Fruit fly (Drosophila melanogaster) whole organism, embryonic: Measurements from ENCODE around the gene HemK2.

Experiments used
- Awh ChIP-seq: fragments of 200-800 bp; sonication (Bioruptor generic); IDR thresholded peaks from 2 replicates; pipeline ENCODE4, ENCODE4 v1.3.6; 2022; ENCODE audit warnings: missing biosample characterization, missing genetic modification characterization
- B-H1 ChIP-seq: fragments of 200-800 bp; sonication (Bioruptor generic); IDR thresholded peaks from 3 replicates; pipeline ENCODE4 v1.3.6; 2022; ENCODE audit warnings: missing biosample characterization, missing genetic modification characterization
- CG10979 ChIP-seq: fragments of 200-800 bp; sonication (Bioruptor generic); optimal IDR thresholded peaks from 2 replicates; lab custom pipeline; 2018; ENCODE audit warnings: missing biosample characterization, mild to moderate bottlenecking, missing genetic modification characterization, moderate library complexity
- CG11247 ChIP-seq: fragments of 200-800 bp; sonication (Bioruptor generic); IDR thresholded peaks from 2 replicates; pipeline ENCODE4 v1.3.6; 2022; ENCODE audit warnings: missing biosample characterization, missing genetic modification characterization
- CG11398 ChIP-seq: fragments of 200-800 bp; sonication (Bioruptor generic); optimal IDR thresholded peaks from 2 replicates; lab custom pipeline; 2016; ENCODE audit warnings: missing biosample characterization, missing genetic modification characterization
- CG12104 ChIP-seq: fragments of 200-800 bp; sonication (Bioruptor generic); optimal IDR thresholded peaks from 3 replicates; lab custom pipeline; 2016; ENCODE audit warnings: missing biosample characterization, missing genetic modification characterization
- CG15073 ChIP-seq: fragments of 200-800 bp; sonication (Bioruptor generic); optimal IDR thresholded peaks from 2 replicates; lab custom pipeline; 2016; ENCODE audit warnings: missing biosample characterization, missing genetic modification characterization
- CG1602 ChIP-seq: fragments of 200-800 bp; sonication (Bioruptor generic); optimal IDR thresholded peaks from 3 replicates; lab custom pipeline; 2016; ENCODE audit warnings: missing biosample characterization, missing genetic modification characterization
- CG16779 ChIP-seq: fragments of 200-800 bp; sonication (Bioruptor generic); IDR thresholded peaks from 2 replicates; pipeline ENCODE4 v1.3.6; 2022; ENCODE audit warnings: missing biosample characterization, missing genetic modification characterization
- CG17328 ChIP-seq: fragments of 200-800 bp; sonication (Bioruptor generic); IDR thresholded peaks from 2 replicates; pipeline ENCODE4 v1.3.6; 2022; ENCODE audit warnings: missing biosample characterization, missing genetic modification characterization
- CG2202 ChIP-seq: fragments of 200-800 bp; sonication (Bioruptor generic); optimal IDR thresholded peaks from 2 replicates; lab custom pipeline; 2018; ENCODE audit warnings: missing biosample characterization, mild to moderate bottlenecking, missing genetic modification characterization
- CG30020 ChIP-seq: fragments of 200-800 bp; optimal IDR thresholded peaks from 2 replicates; lab custom pipeline; 2019; ENCODE audit warnings: missing biosample characterization, mild to moderate bottlenecking, missing genetic modification characterization, moderate library complexity
- CG31365 ChIP-seq: fragments of 200-800 bp; sonication (Bioruptor generic); optimal IDR thresholded peaks from 2 replicates; lab custom pipeline; 2018; ENCODE audit warnings: missing biosample characterization, mild to moderate bottlenecking, missing genetic modification characterization
- CG3407 ChIP-seq: fragments of 200-800 bp; sonication (Bioruptor generic); optimal IDR thresholded peaks from 2 replicates; lab custom pipeline; 2018; ENCODE audit warnings: missing biosample characterization, mild to moderate bottlenecking, missing genetic modification characterization
- CG4424 ChIP-seq: fragments of 200-800 bp; sonication (Bioruptor generic); optimal IDR thresholded peaks from 3 replicates; lab custom pipeline; 2016; ENCODE audit warnings: missing biosample characterization, missing genetic modification characterization
- CG6175 ChIP-seq: fragments of 200-800 bp; sonication (Bioruptor generic); IDR thresholded peaks from 3 replicates; pipeline ENCODE4 v1.3.6; 2022; ENCODE audit warnings: missing biosample characterization, missing genetic modification characterization
- CG6765 ChIP-seq: fragments of 200-800 bp; sonication (Bioruptor generic); optimal IDR thresholded peaks from 3 replicates; lab custom pipeline; 2017; ENCODE audit warnings: missing biosample characterization, mild to moderate bottlenecking, missing genetic modification characterization
- CG9876 ChIP-seq: fragments of 200-800 bp; sonication (Bioruptor generic); optimal IDR thresholded peaks from 2 replicates; lab custom pipeline; 2016; ENCODE audit warnings: missing biosample characterization, missing genetic modification characterization
- Dip3 ChIP-seq: fragments of 200-800 bp; sonication (Bioruptor generic); optimal IDR thresholded peaks from 3 replicates; lab custom pipeline; 2016; ENCODE audit warnings: missing biosample characterization, missing genetic modification characterization
- ERR ChIP-seq: fragments of 200-800 bp; sonication (Bioruptor generic); optimal IDR thresholded peaks from 2 replicates; lab custom pipeline; 2016; ENCODE audit warnings: missing biosample characterization, missing genetic modification characterization
- Fer1 ChIP-seq: fragments of 200-800 bp; sonication (Bioruptor generic); optimal IDR thresholded peaks from 2 replicates; lab custom pipeline; 2017; ENCODE audit warnings: missing biosample characterization, mild to moderate bottlenecking, missing genetic modification characterization
- GATAe ChIP-seq: fragments of 200-800 bp; sonication (Bioruptor generic); conservative IDR thresholded peaks from 2 replicates; pipeline ENCODE4 v1.3.6; 2022; ENCODE audit warnings: missing biosample characterization, missing genetic modification characterization
- Hand ChIP-seq: fragments of 200-800 bp; sonication (Bioruptor generic); optimal IDR thresholded peaks from 2 replicates; lab custom pipeline; 2017; ENCODE audit warnings: mild to moderate bottlenecking, missing biosample characterization, missing genetic modification reagents, missing genetic modification characterization
- Hr51 ChIP-seq, 2 experiments: fragments of 200-800 bp; sonication (Bioruptor generic); optimal IDR thresholded peaks; 2 replicates in 1 of 2; 3 replicates in 1 of 2; lab custom pipeline; 2016 to 2018; ENCODE audit warnings: missing biosample characterization in 2 of 2, missing genetic modification characterization in 2 of 2, mild to moderate bottlenecking in 1 of 2, moderate library complexity in 1 of 2
- Kr ChIP-seq: fragments of 200-800 bp; sonication (Bioruptor generic); optimal IDR thresholded peaks from 2 replicates; lab custom pipeline; 2017; ENCODE audit warnings: missing biosample characterization, mild to moderate bottlenecking, missing genetic modification characterization
- MBD-R2 ChIP-seq: fragments of 200-800 bp; sonication (Bioruptor generic); IDR thresholded peaks from 2 replicates; pipeline ENCODE4 v1.3.6; 2022; ENCODE audit warnings: missing biosample characterization, missing genetic modification characterization
- MESR4 ChIP-seq: fragments of 200-800 bp; sonication (Bioruptor generic); optimal IDR thresholded peaks from 2 replicates; lab custom pipeline; 2018; ENCODE audit warnings: missing biosample characterization, mild to moderate bottlenecking, missing genetic modification characterization, moderate library complexity
- Max ChIP-seq: fragments of 200-800 bp; sonication (Bioruptor generic); optimal IDR thresholded peaks from 2 replicates; lab custom pipeline; 2016; ENCODE audit warnings: missing biosample characterization, mild to moderate bottlenecking, missing genetic modification characterization
- Mrtf ChIP-seq: fragments of 200-800 bp; sonication (Bioruptor generic); IDR thresholded peaks from 3 replicates; pipeline ENCODE4 v1.3.6; 2022; ENCODE audit warnings: missing biosample characterization, missing genetic modification characterization
- Poxn ChIP-seq: fragments of 200-800 bp; sonication (Bioruptor generic); IDR thresholded peaks from 2 replicates; pipeline ENCODE4 v1.3.6; 2022; ENCODE audit warnings: missing biosample characterization, missing genetic modification characterization
- Side ChIP-seq: fragments of 200-800 bp; sonication (Bioruptor generic); optimal IDR thresholded peaks from 2 replicates; lab custom pipeline; 2016; ENCODE audit warnings: missing biosample characterization, missing genetic modification characterization
- Spps ChIP-seq: fragments of 200-800 bp; sonication (Bioruptor generic); optimal IDR thresholded peaks from 2 replicates; lab custom pipeline; 2018; ENCODE audit warnings: missing biosample characterization, mild to moderate bottlenecking, missing genetic modification characterization
- Trl ChIP-seq, 3 experiments: fragments of >200 bp in 2 of 3; fragments of 200-800 bp in 1 of 3; sonication (Bioruptor generic) in 1 of 3; optimal IDR thresholded peaks; 2 replicates in 1 of 3; 3 replicates in 2 of 3; lab custom pipeline; 2016 to 2017; ENCODE audit warnings: missing biosample characterization in 1 of 3, missing genetic modification characterization in 1 of 3
- Xrp1 ChIP-seq: fragments of 200-800 bp; sonication (Bioruptor generic); IDR thresholded peaks from 2 replicates; pipeline ENCODE4 v1.3.6; 2022; ENCODE audit warnings: missing biosample characterization, missing genetic modification characterization
- bbx ChIP-seq: fragments of 200-800 bp; sonication (Bioruptor generic); IDR thresholded peaks from 2 replicates; pipeline ENCODE4 v1.3.6; 2022; ENCODE audit warnings: missing biosample characterization, missing genetic modification characterization; ENCODE audit not compliant: partially characterized antibody
- cato ChIP-seq: fragments of 200-800 bp; sonication (Bioruptor generic); optimal IDR thresholded peaks from 2 replicates; lab custom pipeline; 2016; ENCODE audit warnings: missing biosample characterization, missing genetic modification characterization, borderline replicate concordance
- chm ChIP-seq: fragments of 200-800 bp; sonication (Bioruptor generic); IDR thresholded peaks from 2 replicates; pipeline ENCODE4 v1.3.6; 2022; ENCODE audit warnings: missing biosample characterization, missing genetic modification characterization
- ftz-f1 ChIP-seq: fragments of 200-800 bp; sonication (Bioruptor generic); optimal IDR thresholded peaks from 2 replicates; lab custom pipeline; 2016; ENCODE audit warnings: missing biosample characterization, missing genetic modification characterization
- gem ChIP-seq: fragments of 200-800 bp; sonication (Bioruptor generic); optimal IDR thresholded peaks from 2 replicates; lab custom pipeline; 2019; ENCODE audit warnings: missing biosample characterization, mild to moderate bottlenecking, missing genetic modification characterization, moderate library complexity
- h ChIP-seq: fragments of >200 bp; optimal IDR thresholded peaks from 2 replicates; lab custom pipeline; 2017
- jigr1 ChIP-seq: fragments of 200-800 bp; sonication (Bioruptor generic); IDR thresholded peaks from 3 replicates; pipeline ENCODE4 v1.3.6; 2022; ENCODE audit warnings: missing biosample characterization, missing genetic modification characterization
- kay ChIP-seq: fragments of 200-800 bp; sonication (Bioruptor generic); optimal IDR thresholded peaks from 2 replicates; lab custom pipeline; 2016; ENCODE audit warnings: missing biosample characterization, missing genetic modification characterization
- kni ChIP-seq: fragments of 200-800 bp; sonication (Bioruptor generic); optimal IDR thresholded peaks from 3 replicates; lab custom pipeline; 2017; ENCODE audit warnings: mild to moderate bottlenecking, missing biosample characterization, missing genetic modification reagents, missing genetic modification characterization
- nerfin-1 ChIP-seq: fragments of 200-800 bp; sonication (Bioruptor generic); optimal IDR thresholded peaks from 3 replicates; lab custom pipeline; 2019; ENCODE audit warnings: missing biosample characterization, mild to moderate bottlenecking, missing genetic modification characterization, moderate library complexity
- phol ChIP-seq: fragments of 200-800 bp; sonication (Bioruptor generic); optimal IDR thresholded peaks from 3 replicates; lab custom pipeline; 2018; ENCODE audit warnings: missing biosample characterization, mild to moderate bottlenecking, missing genetic modification characterization, moderate library complexity
- pros ChIP-seq: fragments of 200-800 bp; sonication (Bioruptor generic); optimal IDR thresholded peaks from 3 replicates; lab custom pipeline; 2019; ENCODE audit warnings: missing biosample characterization, mild to moderate bottlenecking, missing genetic modification characterization, moderate library complexity
- sens-2 ChIP-seq: fragments of 200-800 bp; sonication (Bioruptor generic); IDR thresholded peaks from 2 replicates; pipeline ENCODE4 v1.3.6; 2022; ENCODE audit warnings: missing biosample characterization, missing genetic modification characterization
- slou ChIP-seq: fragments of 200-800 bp; sonication (Bioruptor generic); optimal IDR thresholded peaks from 3 replicates; lab custom pipeline; 2016; ENCODE audit warnings: missing biosample characterization, missing genetic modification characterization
- slp2 ChIP-seq: fragments of 200-800 bp; sonication (Bioruptor generic); optimal IDR thresholded peaks from 2 replicates; lab custom pipeline; 2016; ENCODE audit warnings: missing biosample characterization, missing genetic modification characterization
- stwl ChIP-seq: fragments of 200-800 bp; sonication (Bioruptor generic); optimal IDR thresholded peaks from 3 replicates; lab custom pipeline; 2018; ENCODE audit warnings: missing biosample characterization, mild to moderate bottlenecking, missing genetic modification characterization, moderate library complexity
- usp ChIP-seq: fragments of >200 bp; optimal IDR thresholded peaks from 2 replicates; lab custom pipeline; 2017; ENCODE audit warnings: missing biosample characterization, missing genetic modification characterization
- zen2 ChIP-seq: fragments of 200-800 bp; sonication (Bioruptor generic); IDR thresholded peaks from 3 replicates; pipeline ENCODE4 v1.3.6; 2022; ENCODE audit warnings: missing biosample characterization, missing genetic modification characterization; ENCODE audit not compliant: partially characterized antibody

HemK2 gene

dm6 chr2L:2729882-2730281 is 29.6 kb downstream of the HemK2 start (continued):
- no peak for TF ChIP-seq cato (GFP tag; lab: Kevin White, UChicago)
- no peak for TF ChIP-seq Side (GFP tag; lab: Kevin White, UChicago)
- no peak for TF ChIP-seq sens-2 (GFP tag; lab: Robert Waterston, UW)
- TF ChIP-seq CG4424 (GFP tag; lab: Kevin White, UChicago) = peak; percentile 24
- peak in 1 of 2 experiments; percentile 26 for TF ChIP-seq Hr51 (GFP tag; optimal IDR thresholded peaks at IDR 0.05; lab: Kevin White, UChicago)
- no peak for TF ChIP-seq CG1602 (GFP tag; lab: Kevin White, UChicago)
- TF ChIP-seq CG9876 (GFP tag; lab: Kevin White, UChicago) = no peak
- TF ChIP-seq MBD-R2 (GFP tag; lab: Robert Waterston, UW) = peak; percentile 7; the same call in 1 of the 2 replicates
- no peak for TF ChIP-seq nerfin-1 (tag; lab: Kevin White, UChicago)
- TF ChIP-seq CG10979 (tag; lab: Kevin White, UChicago) = no peak
- TF ChIP-seq CG11398 = no peak
- TF ChIP-seq CG17328 (GFP tag; lab: Robert Waterston, UW) = no peak
- TF ChIP-seq h (lab: Kevin White, UChicago) = no peak
- TF ChIP-seq Mrtf (GFP tag; lab: Robert Waterston, UW) = peak; percentile 65; the same call in 1 of the 3 replicates
- TF ChIP-seq CG15073 (GFP tag; lab: Kevin White, UChicago) = no peak
- TF ChIP-seq Xrp1 (GFP tag; lab: Robert Waterston, UW) = 0 out of 2 replicates have a peak, but pooled peaks have one; percentile 29
- TF ChIP-seq Trl (optimal IDR thresholded peaks at IDR 0.05; lab: Kevin White, UChicago) = no peak
- TF ChIP-seq Trl (GFP tag; optimal IDR thresholded peaks at IDR 0.05; lab: Kevin White, UChicago) = peak; percentile 6
- TF ChIP-seq Fer1 (GFP tag; lab: Kevin White, UChicago) = peak; percentile 61
- no peak for TF ChIP-seq kni
- TF ChIP-seq kay (GFP tag; lab: Kevin White, UChicago) = no peak
- TF ChIP-seq usp (GFP tag; lab: Kevin White, UChicago) = no peak
- peak; percentile 37 for TF ChIP-seq Dip3 (GFP tag; lab: Kevin White, UChicago)
- TF ChIP-seq slp2 (GFP tag; lab: Kevin White, UChicago) = no peak
- no peak for TF ChIP-seq ERR
- no peak for TF ChIP-seq phol (tag; lab: Kevin White, UChicago)
- TF ChIP-seq slou (GFP tag; lab: Kevin White, UChicago) = no peak
- no peak for TF ChIP-seq CG31365 (tag; lab: Kevin White, UChicago)
- no peak for TF ChIP-seq CG12104 (GFP tag; lab: Kevin White, UChicago)
- TF ChIP-seq pros (GFP tag; lab: Kevin White, UChicago) = no peak
- no peak for TF ChIP-seq Kr (GFP tag; lab: Kevin White, UChicago)
- TF ChIP-seq CG30020 (tag; lab: Kevin White, UChicago) = no peak
- no peak for TF ChIP-seq B-H1 (GFP tag; lab: Robert Waterston, UW)
- TF ChIP-seq GATAe (GFP tag; lab: Robert Waterston, UW) = no peak
- peak; percentile 41 for TF ChIP-seq gem (tag; lab: Kevin White, UChicago)
- peak; percentile 58 for TF ChIP-seq ftz-f1 (GFP tag; lab: Kevin White, UChicago)
- TF ChIP-seq stwl (tag; lab: Kevin White, UChicago) = no peak
- TF ChIP-seq CG2202 (tag; lab: Kevin White, UChicago) = no peak
- TF ChIP-seq CG6175 (GFP tag; lab: Robert Waterston, UW) = peak; percentile 68; the same call in 1 of the 3 replicates
- no peak for TF ChIP-seq Spps
- no peak for TF ChIP-seq Max
- TF ChIP-seq MESR4 (GFP tag; lab: Kevin White, UChicago) = no peak
- no peak; the same call in 1 of the 2 replicates for TF ChIP-seq chm (GFP tag; lab: Robert Waterston, UW)
- peak; percentile 59 for TF ChIP-seq CG11247 (GFP tag; lab: Robert Waterston, UW)
- TF ChIP-seq Poxn (GFP tag; lab: Robert Waterston, UW) = no peak
- no peak for TF ChIP-seq Awh
- TF ChIP-seq Hand (GFP tag; lab: Kevin White, UChicago) = no peak
- TF ChIP-seq bbx (GFP tag; lab: Robert Waterston, UW) = no peak
- TF ChIP-seq CG3407 (GFP tag; lab: Kevin White, UChicago) = no peak
- no peak for TF ChIP-seq jigr1
- no peak for TF ChIP-seq zen2 (GFP tag; lab: Robert Waterston, UW)
- TF ChIP-seq CG16779 = peak; percentile 64; the same call in 1 of the 2 replicates
- peak; percentile 49 for TF ChIP-seq CG6765
